Worm (Caenorhabditis elegans) whole organism, L4 larva: ENCODE measurements around the gene F37H8.5.

Experiments used
- dmd-6 ChIP-seq: fragments of 200-800 bp; sonication (Bioruptor generic); IDR thresholded peaks from 2 replicates; pipeline ENCODE4 v1.3.6; 2022; ENCODE audit warnings: missing genetic modification reagents, missing genetic modification characterization, missing compliant biosample characterization
- mxl-2 ChIP-seq: fragments of 200-800 bp; sonication (Bioruptor generic); conservative IDR thresholded peaks from 2 replicates; pipeline ENCODE4 v1.3.6; 2022; ENCODE audit warnings: missing genetic modification reagents, missing genetic modification characterization, missing compliant biosample characterization
- nhr-41 ChIP-seq: fragments of 200-800 bp; sonication (Bioruptor generic); IDR thresholded peaks from 2 replicates; pipeline ENCODE4 v1.3.6; 2022; ENCODE audit warnings: missing genetic modification reagents, missing genetic modification characterization, missing compliant biosample characterization
- unc-39 ChIP-seq: sonication (generic microtip); optimal IDR thresholded peaks from 2 replicates; lab custom pipeline; 2017; ENCODE audit warnings: missing biosample characterization, missing genetic modification characterization

DNA sequence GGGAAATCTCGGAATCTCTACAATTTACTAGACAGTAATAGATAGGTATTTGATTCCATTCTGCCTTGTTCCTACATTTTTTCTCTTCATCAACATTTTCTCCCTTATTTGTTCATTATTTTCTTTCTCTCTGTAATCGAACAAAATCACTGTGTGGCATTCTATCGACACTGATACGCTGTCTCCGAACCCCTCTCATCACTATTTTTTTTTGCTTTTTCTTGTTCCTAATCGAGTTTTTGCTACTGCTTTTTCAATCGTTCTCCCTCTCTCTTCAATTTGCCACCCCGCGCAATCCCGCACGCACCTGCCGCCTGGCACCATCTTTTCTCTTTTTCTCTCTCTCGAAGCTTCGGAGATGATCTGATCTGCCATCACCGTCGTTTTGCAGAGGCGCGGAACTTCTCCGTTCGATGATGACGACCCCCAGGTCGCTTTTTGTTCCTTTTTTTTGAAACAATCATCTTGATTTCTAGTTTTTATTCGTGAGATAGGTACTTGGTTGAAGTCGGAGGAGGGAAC lies 12.3 kb downstream of the F37H8.5 start:
- no peak for TF ChIP-seq dmd-6
- no peak for TF ChIP-seq unc-39 (tag; lab: Kevin White, UChicago)
- no peak for TF ChIP-seq nhr-41 (GFP tag; lab: Robert Waterston, UW)
- no peak for TF ChIP-seq mxl-2 (GFP tag; lab: Robert Waterston, UW)
